Fruit fly (Drosophila melanogaster) whole organism, embryonic: ENCODE results near the gene CG45073.

Experiments used
- B-H1 ChIP-seq: fragments of 200-800 bp; sonication (Bioruptor generic); IDR thresholded peaks from 3 replicates; pipeline ENCODE4 v1.3.6; 2022; ENCODE audit warnings: missing biosample characterization, missing genetic modification characterization
- B-H2 ChIP-seq: fragments of 200-800 bp; sonication (Bioruptor generic); optimal IDR thresholded peaks from 2 replicates; lab custom pipeline; 2018; ENCODE audit warnings: missing biosample characterization, mild to moderate bottlenecking, missing genetic modification characterization
- Bdp1 ChIP-seq: fragments of 200-800 bp; sonication (Bioruptor generic); optimal IDR thresholded peaks from 3 replicates; lab custom pipeline; 2016; ENCODE audit warnings: missing biosample characterization, missing genetic modification characterization
- CG10274 ChIP-seq: fragments of 200-800 bp; sonication (Bioruptor generic); optimal IDR thresholded peaks from 3 replicates; lab custom pipeline; 2017; ENCODE audit warnings: missing biosample characterization, mild to moderate bottlenecking, missing genetic modification characterization
- CG10565 ChIP-seq: fragments of 200-800 bp; sonication (Bioruptor generic); optimal IDR thresholded peaks from 3 replicates; lab custom pipeline; 2016; ENCODE audit warnings: missing biosample characterization, mild to moderate bottlenecking, missing genetic modification characterization
- CG12071 ChIP-seq: fragments of 200-800 bp; sonication (Bioruptor generic); optimal IDR thresholded peaks from 3 replicates; lab custom pipeline; 2018; ENCODE audit warnings: missing biosample characterization, mild to moderate bottlenecking, missing genetic modification characterization
- CG12659 ChIP-seq: fragments of 200-800 bp; sonication (Bioruptor generic); optimal IDR thresholded peaks from 3 replicates; lab custom pipeline; 2017; ENCODE audit warnings: mild to moderate bottlenecking, missing biosample characterization, missing genetic modification reagents, missing genetic modification characterization
- CG13287 ChIP-seq: fragments of 200-800 bp; sonication (Bioruptor generic); IDR thresholded peaks from 2 replicates; pipeline ENCODE4 v1.3.6; 2022; ENCODE audit warnings: missing biosample characterization, missing genetic modification characterization; ENCODE audit not compliant: partially characterized antibody
- CG13624 ChIP-seq: fragments of 200-800 bp; sonication (Bioruptor generic); optimal IDR thresholded peaks from 2 replicates; lab custom pipeline; 2016; ENCODE audit warnings: missing biosample characterization, missing genetic modification characterization
- CG14441 ChIP-seq: fragments of 200-800 bp; sonication (Bioruptor generic); IDR thresholded peaks from 2 replicates; pipeline ENCODE4 v1.3.6; 2022; ENCODE audit warnings: missing biosample characterization, missing genetic modification characterization
- CG14710 ChIP-seq: fragments of 200-800 bp; sonication (Bioruptor generic); optimal IDR thresholded peaks from 3 replicates; lab custom pipeline; 2019; ENCODE audit warnings: missing biosample characterization, mild to moderate bottlenecking, missing genetic modification characterization, moderate library complexity
- CG17568 ChIP-seq: fragments of 200-800 bp; sonication (Bioruptor generic); optimal IDR thresholded peaks from 2 replicates; lab custom pipeline; 2018; ENCODE audit warnings: missing biosample characterization, mild to moderate bottlenecking, missing genetic modification characterization, moderate library complexity
- CG2678 ChIP-seq: fragments of 200-800 bp; sonication (Bioruptor generic); optimal IDR thresholded peaks from 3 replicates; lab custom pipeline; 2019; ENCODE audit warnings: missing biosample characterization, mild to moderate bottlenecking, missing genetic modification characterization, moderate library complexity
- CG43689 ChIP-seq: fragments of 200-800 bp; sonication (Bioruptor generic); IDR thresholded peaks from 2 replicates; pipeline ENCODE4 v1.3.6; 2022; ENCODE audit warnings: missing biosample characterization, missing genetic modification characterization
- CG7357 ChIP-seq: fragments of 200-800 bp; sonication (Bioruptor generic); IDR thresholded peaks from 3 replicates; pipeline ENCODE4 v1.3.6; 2022; ENCODE audit warnings: missing biosample characterization, missing genetic modification characterization
- CG8281 ChIP-seq: fragments of 200-800 bp; sonication (Bioruptor generic); optimal IDR thresholded peaks from 2 replicates; lab custom pipeline; 2018; ENCODE audit warnings: missing biosample characterization, mild to moderate bottlenecking, missing genetic modification characterization, moderate library complexity
- CG9797 ChIP-seq: fragments of 200-800 bp; sonication (Bioruptor generic); optimal IDR thresholded peaks from 3 replicates; lab custom pipeline; 2018; ENCODE audit warnings: missing biosample characterization, mild to moderate bottlenecking, missing genetic modification characterization
- CrebB ChIP-seq: fragments of 200-800 bp; sonication (Bioruptor generic); optimal IDR thresholded peaks from 3 replicates; lab custom pipeline; 2018; ENCODE audit warnings: missing biosample characterization, mild to moderate bottlenecking, missing genetic modification characterization
- D19B ChIP-seq: fragments of 200-800 bp; sonication (Bioruptor generic); optimal IDR thresholded peaks from 2 replicates; lab custom pipeline; 2017; ENCODE audit warnings: missing biosample characterization, mild to moderate bottlenecking, missing genetic modification characterization
- Dbx ChIP-seq: fragments of 200-800 bp; sonication (Bioruptor generic); IDR thresholded peaks from 3 replicates; pipeline ENCODE4 v1.3.6; 2022; ENCODE audit warnings: missing biosample characterization, missing genetic modification characterization
- Dll ChIP-seq: fragments of 200-800 bp; sonication (Bioruptor generic); IDR thresholded peaks from 4 replicates; pipeline ENCODE4 v1.3.6; 2022; ENCODE audit warnings: missing biosample characterization, missing genetic modification characterization; ENCODE audit not compliant: partially characterized antibody
- Dref ChIP-seq: fragments of 200-800 bp; sonication (Bioruptor generic); IDR thresholded peaks from 2 replicates; pipeline ENCODE4 v1.3.6; 2022; ENCODE audit warnings: missing biosample characterization, missing genetic modification characterization
- Elba2 ChIP-seq: fragments of 200-800 bp; sonication (Bioruptor generic); optimal IDR thresholded peaks from 3 replicates; lab custom pipeline; 2016; ENCODE audit warnings: missing biosample characterization, missing genetic modification characterization
- HLH4C ChIP-seq: fragments of 200-800 bp; sonication (Bioruptor generic); IDR thresholded peaks from 3 replicates; pipeline ENCODE4 v1.3.6; 2022; ENCODE audit warnings: missing biosample characterization, missing genetic modification characterization; ENCODE audit not compliant: partially characterized antibody
- Hey ChIP-seq: fragments of 200-800 bp; sonication (Bioruptor generic); optimal IDR thresholded peaks from 3 replicates; lab custom pipeline; 2018; ENCODE audit warnings: missing biosample characterization, mild to moderate bottlenecking, missing genetic modification characterization
- HmgD ChIP-seq: fragments of 200-800 bp; sonication (Bioruptor generic); optimal IDR thresholded peaks from 3 replicates; lab custom pipeline; 2016; ENCODE audit warnings: missing biosample characterization, missing genetic modification characterization
- Hr3 ChIP-seq: fragments of 200-800 bp; sonication (Bioruptor generic); optimal IDR thresholded peaks from 3 replicates; lab custom pipeline; 2016; ENCODE audit warnings: missing biosample characterization, missing genetic modification characterization
- MBD-R2 ChIP-seq: fragments of 200-800 bp; sonication (Bioruptor generic); IDR thresholded peaks from 2 replicates; pipeline ENCODE4 v1.3.6; 2022; ENCODE audit warnings: missing biosample characterization, missing genetic modification characterization
- Side ChIP-seq: fragments of 200-800 bp; sonication (Bioruptor generic); optimal IDR thresholded peaks from 2 replicates; lab custom pipeline; 2016; ENCODE audit warnings: missing biosample characterization, missing genetic modification characterization
- Trl ChIP-seq, 3 experiments: fragments of >200 bp in 2 of 3; fragments of 200-800 bp in 1 of 3; sonication (Bioruptor generic) in 1 of 3; optimal IDR thresholded peaks; 2 replicates in 1 of 3; 3 replicates in 2 of 3; lab custom pipeline; 2016 to 2017; ENCODE audit warnings: missing biosample characterization in 1 of 3, missing genetic modification characterization in 1 of 3
- al ChIP-seq: fragments of 200-800 bp; sonication (Bioruptor generic); IDR thresholded peaks from 2 replicates; pipeline ENCODE4 v1.3.6; 2022; ENCODE audit warnings: missing biosample characterization, missing genetic modification characterization
- cas ChIP-seq: fragments of 200-800 bp; sonication (Bioruptor generic); IDR thresholded peaks from 2 replicates; pipeline ENCODE4 v1.3.6; 2022; ENCODE audit warnings: missing biosample characterization, missing genetic modification characterization
- chif ChIP-seq, 2 experiments: fragments of 200-800 bp; sonication (Bioruptor generic); optimal IDR thresholded peaks; 3 replicates each; lab custom pipeline; 2016; ENCODE audit warnings: missing biosample characterization in 2 of 2, missing genetic modification characterization in 2 of 2
- chinmo ChIP-seq: fragments of 200-800 bp; sonication (Bioruptor generic); IDR thresholded peaks from 4 replicates; pipeline ENCODE4 v1.3.6; 2022; ENCODE audit warnings: missing biosample characterization, missing genetic modification characterization; ENCODE audit not compliant: partially characterized antibody
- dysf ChIP-seq: fragments of 200-800 bp; sonication (Bioruptor generic); IDR thresholded peaks from 3 replicates; pipeline ENCODE4 v1.3.6; 2022; ENCODE audit warnings: missing biosample characterization, missing genetic modification characterization
- eve ChIP-seq, 2 experiments: fragments of >200 bp; optimal IDR thresholded peaks; 2 replicates each; lab custom pipeline; 2017; ENCODE audit warnings: missing biosample characterization in 2 of 2, missing genetic modification characterization in 2 of 2
- exex ChIP-seq: fragments of 200-800 bp; sonication (Bioruptor generic); optimal IDR thresholded peaks from 4 replicates; lab custom pipeline; 2018; ENCODE audit warnings: missing biosample characterization, mild to moderate bottlenecking, missing genetic modification characterization, moderate library complexity
- eyg ChIP-seq: fragments of 200-800 bp; sonication (Bioruptor generic); optimal IDR thresholded peaks from 3 replicates; lab custom pipeline; 2016; ENCODE audit warnings: missing biosample characterization, missing genetic modification characterization
- gt ChIP-seq: fragments of 200-800 bp; sonication (Bioruptor generic); IDR thresholded peaks from 2 replicates; pipeline ENCODE4 v1.3.6; 2022; ENCODE audit warnings: missing biosample characterization, missing genetic modification characterization
- hth ChIP-seq: fragments of >200 bp; optimal IDR thresholded peaks from 2 replicates; lab custom pipeline; 2017; ENCODE audit warnings: inconsistent platforms
- inv ChIP-seq: fragments of 200-800 bp; sonication (Bioruptor generic); IDR thresholded peaks from 2 replicates; pipeline ENCODE4 v1.3.6; 2022; ENCODE audit warnings: missing biosample characterization, missing genetic modification characterization; ENCODE audit not compliant: partially characterized antibody
- p53 ChIP-seq: fragments of 200-800 bp; sonication (Bioruptor generic); optimal IDR thresholded peaks from 2 replicates; lab custom pipeline; 2016; ENCODE audit warnings: missing biosample characterization, missing genetic modification characterization
- pros ChIP-seq: fragments of 200-800 bp; sonication (Bioruptor generic); optimal IDR thresholded peaks from 3 replicates; lab custom pipeline; 2019; ENCODE audit warnings: missing biosample characterization, mild to moderate bottlenecking, missing genetic modification characterization, moderate library complexity
- ro ChIP-seq: fragments of 200-800 bp; sonication (Bioruptor generic); IDR thresholded peaks from 2 replicates; pipeline ENCODE4 v1.3.6; 2022; ENCODE audit warnings: missing biosample characterization, missing genetic modification characterization
- run ChIP-seq: fragments of 200-800 bp; sonication (Bioruptor generic); optimal IDR thresholded peaks from 3 replicates; lab custom pipeline; 2018; ENCODE audit warnings: missing biosample characterization, mild to moderate bottlenecking, missing genetic modification characterization
- vvl ChIP-seq: fragments of 200-800 bp; sonication (Bioruptor generic); IDR thresholded peaks from 2 replicates; pipeline ENCODE4 v1.3.6; 2022; ENCODE audit warnings: missing biosample characterization, missing genetic modification characterization
- wor ChIP-seq: fragments of 200-800 bp; sonication (Bioruptor generic); IDR thresholded peaks from 2 replicates; pipeline ENCODE4 v1.3.6; 2022; ENCODE audit warnings: missing biosample characterization, missing genetic modification characterization
- zfh1 ChIP-seq: fragments of 200-800 bp; sonication (Bioruptor generic); IDR thresholded peaks from 3 replicates; pipeline ENCODE4 v1.3.6; 2022; ENCODE audit warnings: missing biosample characterization, missing genetic modification characterization

CG45073 gene

dm6 chr3R:30170671-30171667 is 46.4 kb upstream of the CG45073 start, which contains the start of gene Rsod (continued):
- TF ChIP-seq Bdp1 (GFP tag; lab: Kevin White, UChicago) (no peak), exex (tag; lab: Kevin White, UChicago) (no peak), eyg (no peak), CG2678 (tag; lab: Kevin White, UChicago) (peak; percentile 63), CG14441 (GFP tag; lab: Robert Waterston, UW) (peak; percentile 69), CG10274 (GFP tag; lab: Kevin White, UChicago) (no peak), cas (GFP tag; lab: Robert Waterston, UW) (peak; percentile 41; the same call in 1 of the 2 replicates), Dref (GFP tag; lab: Robert Waterston, UW) (no peak), al (peak; percentile 41), pros (peak; percentile 56), CG12071 (GFP tag; lab: Kevin White, UChicago) (peak; percentile 19), Hr3 (GFP tag; lab: Kevin White, UChicago) (peak; percentile 10), CG7357 (GFP tag; lab: Robert Waterston, UW) (peak; percentile 56), CG43689 (GFP tag; lab: Robert Waterston, UW) (0 out of 2 replicates have a peak, but pooled peaks have one; percentile 42), Side (GFP tag; lab: Kevin White, UChicago) (no peak), CG9797 (no peak), chinmo (GFP tag; lab: Robert Waterston, UW) (peak; percentile 87; the same call in 2 of the 4 replicates), CG8281 (tag; lab: Kevin White, UChicago) (no peak), B-H1 (peak; percentile 63), Dll (GFP tag; lab: Robert Waterston, UW) (no peak), p53 (GFP tag; lab: Kevin White, UChicago) (no peak), inv (GFP tag; lab: Robert Waterston, UW) (no peak), B-H2 (no peak), zfh1 (GFP tag; lab: Robert Waterston, UW) (peak; percentile 83), dysf (peak; percentile 84), run (tag; lab: Kevin White, UChicago) (no peak), MBD-R2 (peak; percentile 32; the same call in 1 of the 2 replicates), Dbx (GFP tag; lab: Robert Waterston, UW) (no peak), chif (GFP tag; optimal IDR thresholded peaks at IDR 0.05; lab: Kevin White, UChicago) (peak in 1 of 2 experiments; percentile 20), CG14710 (tag; lab: Kevin White, UChicago) (peak; percentile 40), HLH4C (0 out of 3 replicates have a peak, but pooled peaks have one; percentile 14), D19B (GFP tag; lab: Kevin White, UChicago) (no peak), CrebB (no peak), Trl (optimal IDR thresholded peaks at IDR 0.05; lab: Kevin White, UChicago) (peak in 1 of 2 experiments; percentile 8), Trl (GFP tag; optimal IDR thresholded peaks at IDR 0.05; lab: Kevin White, UChicago) (no peak), gt (GFP tag; lab: Robert Waterston, UW) (peak; percentile 66), hth (lab: Kevin White, UChicago) (no peak), vvl (peak; percentile 92), wor (GFP tag; lab: Robert Waterston, UW) (peak; percentile 28; the same call in 1 of the 2 replicates), Elba2 (no peak), ro (GFP tag; lab: Robert Waterston, UW) (peak; percentile 42; the same call in 1 of the 2 replicates), HmgD (GFP tag; lab: Kevin White, UChicago) (no peak), CG12659 (peak; percentile 39), CG13624 (GFP tag; lab: Kevin White, UChicago) (no peak), CG17568 (GFP tag; lab: Kevin White, UChicago) (peak; percentile 31), CG13287 (GFP tag; lab: Robert Waterston, UW) (no peak), CG10565 (GFP tag; lab: Kevin White, UChicago) (no peak), Hey (tag; lab: Kevin White, UChicago) (no peak), eve (GFP tag; optimal IDR thresholded peaks at IDR 0.05; lab: Kevin White, UChicago) (no peak)
